Fruit fly (Drosophila melanogaster) whole organism: Measurements from ENCODE around the gene CG14095.

Experiments used
- CG8478 ChIP-seq: fragments of >200 bp; optimal IDR thresholded peaks from 2 replicates; lab custom pipeline; 2018; ENCODE audit warnings: inconsistent platforms
- pan ChIP-seq: fragments of >200 bp; optimal IDR thresholded peaks from 2 replicates; lab custom pipeline; 2017

- no peak for TF ChIP-seq CG8478
- no peak for TF ChIP-seq pan (lab: Kevin White, UChicago)
Observed at dm6 chr3L:19494954-19495353, 30.4 kb upstream of the CG14095 start.
